Worm (Caenorhabditis elegans): ENCODE results near the gene F13E9.11.

DNA sequence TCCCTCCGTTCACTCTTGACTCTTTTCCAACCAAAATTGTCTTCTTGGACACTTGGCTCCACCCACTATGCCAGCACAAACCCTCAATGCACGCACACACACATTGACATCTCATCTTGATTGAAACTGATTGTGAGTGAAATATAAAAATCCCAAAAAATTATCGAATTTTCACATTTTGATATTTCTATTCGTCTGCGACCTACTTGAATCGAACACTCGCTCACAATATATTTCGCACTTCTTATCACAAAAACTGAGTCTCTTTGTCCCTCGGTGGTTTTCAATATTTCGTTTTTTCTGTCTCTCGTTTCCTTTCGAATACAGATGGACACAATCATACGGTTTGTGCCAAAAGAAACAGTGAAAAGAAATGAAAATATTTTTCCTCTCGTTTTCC lies 48.8 kb downstream of the F13E9.11 start:
- TF ChIP-seq him-1 (tag; optimal IDR thresholded peaks at IDR 0.05) (no peak), dao-5 (tag; optimal IDR thresholded peaks at IDR 0.05) (no peak), W03F9.2 (tag; optimal IDR thresholded peaks at IDR 0.05) (no peak)

All from whole organism, L4/young adult.